Worm (Caenorhabditis elegans) whole organism, L1 larva: Measurements from ENCODE around the gene ntl-4.

ENCODE experiments used
- C16A3.4 ChIP-seq: fragments of 150-350 bp; optimal IDR thresholded peaks from 2 replicates; lab custom pipeline; 2014; ENCODE audit warnings: missing biosample characterization, missing genetic modification characterization
- C34B4.2 ChIP-seq: sonication (generic microtip); optimal IDR thresholded peaks from 2 replicates; lab custom pipeline; 2017; ENCODE audit warnings: mild to moderate bottlenecking, missing genetic modification characterization, missing compliant biosample characterization
- aha-1 ChIP-seq: fragments of 150-350 bp; optimal IDR thresholded peaks from 2 replicates; lab custom pipeline; 2014; ENCODE audit warnings: missing biosample characterization, missing genetic modification characterization
- alr-1 ChIP-seq: fragments of 200-800 bp; sonication (Bioruptor generic); optimal IDR thresholded peaks from 2 replicates; lab custom pipeline; 2018; ENCODE audit warnings: borderline replicate concordance, mild to moderate bottlenecking, missing genetic modification characterization, missing compliant biosample characterization
- ama-1 ChIP-seq: fragments of 150-350 bp; optimal IDR thresholded peaks from 2 replicates; lab custom pipeline; 2014
- blmp-1 ChIP-seq: fragments of 150-350 bp; optimal IDR thresholded peaks from 2 replicates; lab custom pipeline; 2014; ENCODE audit warnings: missing biosample characterization, missing genetic modification characterization
- ceh-8 ChIP-seq: fragments of 200-800 bp; sonication (Bioruptor generic); optimal IDR thresholded peaks from 2 replicates; lab custom pipeline; 2018; ENCODE audit warnings: mild to moderate bottlenecking, missing genetic modification characterization, moderate library complexity, missing compliant biosample characterization
- ceh-82 ChIP-seq, 3 experiments: fragments of 150-350 bp in 1 of 3; sonication (generic microtip) in 2 of 3; optimal IDR thresholded peaks; 2 replicates each; lab custom pipeline; 2014 to 2017; ENCODE audit warnings: missing biosample characterization in 3 of 3, missing genetic modification characterization in 3 of 3
- ceh-88 ChIP-seq: fragments of 200-800 bp; sonication (Bioruptor generic); IDR thresholded peaks from 2 replicates; pipeline ENCODE4 v1.3.6; 2022; ENCODE audit warnings: missing genetic modification characterization, missing compliant biosample characterization
- ceh-90 ChIP-seq: sonication (generic microtip); optimal IDR thresholded peaks from 2 replicates; lab custom pipeline; 2016; ENCODE audit warnings: missing genetic modification characterization, missing compliant biosample characterization
- ces-1 ChIP-seq: fragments of 150-350 bp; optimal IDR thresholded peaks from 2 replicates; lab custom pipeline; 2014; ENCODE audit warnings: missing biosample characterization, missing genetic modification reagents, missing genetic modification characterization
- dpl-1 ChIP-seq, 3 experiments: fragments of 150-350 bp in 2 of 3; sonication (generic microtip) in 1 of 3; optimal IDR thresholded peaks; 2 replicates each; lab custom pipeline; 2014 to 2017; ENCODE audit warnings: missing biosample characterization in 3 of 3, missing genetic modification characterization in 3 of 3, missing genetic modification reagents in 3 of 3
- egl-13 ChIP-seq: sonication (generic microtip); optimal IDR thresholded peaks from 2 replicates; lab custom pipeline; 2016; ENCODE audit warnings: missing genotype, missing genetic modification reagents, missing genetic modification characterization, missing compliant biosample characterization
- egl-27 ChIP-seq, 2 experiments: fragments of 150-350 bp in 1 of 2; sonication (generic microtip); optimal IDR thresholded peaks; 3 replicates each; lab custom pipeline; 2017 to 2018; ENCODE audit warnings: missing biosample characterization in 2 of 2, missing genetic modification characterization in 2 of 2, missing genetic modification reagents in 2 of 2
- elt-2 ChIP-seq: sonication (generic microtip); optimal IDR thresholded peaks from 2 replicates; lab custom pipeline; 2016; ENCODE audit warnings: missing genetic modification characterization, mild to moderate bottlenecking, inconsistent platforms, missing compliant biosample characterization, missing genetic modification reagents
- elt-3 ChIP-seq, 6 experiments: fragments of 150-350 bp in 1 of 6; sonication (generic microtip); optimal IDR thresholded peaks; 2 replicates each; lab custom pipeline; 2017 to 2018; ENCODE audit warnings: missing biosample characterization in 6 of 6, missing genetic modification characterization in 6 of 6, inconsistent platforms in 1 of 6
- ets-5 ChIP-seq: fragments of 200-800 bp; sonication (Bioruptor generic); IDR thresholded peaks from 2 replicates; pipeline ENCODE4 v1.3.6; 2022; ENCODE audit warnings: missing genetic modification characterization, missing compliant biosample characterization
- fkh-10 ChIP-seq: sonication (generic microtip); optimal IDR thresholded peaks from 2 replicates; lab custom pipeline; 2017; ENCODE audit warnings: missing biosample characterization, missing genetic modification reagents, missing genetic modification characterization
- fkh-8 ChIP-seq: sonication (generic microtip); optimal IDR thresholded peaks from 2 replicates; lab custom pipeline; 2016; ENCODE audit warnings: mild to moderate bottlenecking, missing genetic modification characterization, missing compliant biosample characterization
- hlh-17 ChIP-seq: fragments of 200-800 bp; sonication (Bioruptor generic); optimal IDR thresholded peaks from 2 replicates; lab custom pipeline; 2018; ENCODE audit warnings: missing genetic modification characterization, mild to moderate bottlenecking, missing compliant biosample characterization, moderate library complexity, borderline replicate concordance
- hpl-2 ChIP-seq: fragments of 150-350 bp; optimal IDR thresholded peaks from 2 replicates; lab custom pipeline; 2014; ENCODE audit warnings: missing biosample characterization, missing genetic modification reagents, missing genetic modification characterization
- irx-1 ChIP-seq: sonication (generic microtip); optimal IDR thresholded peaks from 2 replicates; lab custom pipeline; 2016; ENCODE audit warnings: missing genetic modification characterization, missing compliant biosample characterization
- jun-1 ChIP-seq: fragments of 150-350 bp; optimal IDR thresholded peaks from 2 replicates; lab custom pipeline; 2014; ENCODE audit warnings: missing biosample characterization, missing genetic modification reagents, missing genetic modification characterization
- lin-39 ChIP-seq: fragments of 150-350 bp; optimal IDR thresholded peaks from 2 replicates; lab custom pipeline; 2014; ENCODE audit warnings: missing biosample characterization, missing genetic modification reagents, missing genetic modification characterization
- mab-9 ChIP-seq: fragments of 200-800 bp; sonication (Bioruptor generic); IDR thresholded peaks from 2 replicates; pipeline ENCODE4 v1.3.6; 2022; ENCODE audit warnings: missing genetic modification reagents, missing genetic modification characterization, missing compliant biosample characterization
- mef-2 ChIP-seq: fragments of 150-350 bp; optimal IDR thresholded peaks from 2 replicates; lab custom pipeline; 2014; ENCODE audit warnings: missing biosample characterization, missing genetic modification characterization
- mep-1 ChIP-seq: fragments of 150-350 bp; optimal IDR thresholded peaks from 2 replicates; lab custom pipeline; 2014; ENCODE audit warnings: missing biosample characterization, missing genetic modification characterization
- nhr-11 ChIP-seq: fragments of 150-350 bp; optimal IDR thresholded peaks from 2 replicates; lab custom pipeline; 2014; ENCODE audit warnings: missing biosample characterization, missing genetic modification characterization
- nhr-19 ChIP-seq: fragments of 200-800 bp; sonication (Bioruptor generic); conservative IDR thresholded peaks from 2 replicates; pipeline ENCODE4 v1.3.6; 2022; ENCODE audit warnings: missing genetic modification characterization, missing compliant biosample characterization
- nhr-20 ChIP-seq: sonication (generic microtip); optimal IDR thresholded peaks from 2 replicates; lab custom pipeline; 2016; ENCODE audit warnings: mild to moderate bottlenecking, missing genetic modification characterization, missing compliant biosample characterization
- nhr-237 ChIP-seq: fragments of 150-350 bp; optimal IDR thresholded peaks from 2 replicates; lab custom pipeline; 2014; ENCODE audit warnings: missing biosample characterization, missing genetic modification characterization
- nhr-47 ChIP-seq: sonication (generic microtip); optimal IDR thresholded peaks from 2 replicates; lab custom pipeline; 2016; ENCODE audit warnings: mild to moderate bottlenecking, missing genetic modification characterization, moderate library complexity, missing compliant biosample characterization
- nhr-76 ChIP-seq: sonication (generic microtip); optimal IDR thresholded peaks from 2 replicates; lab custom pipeline; 2017; ENCODE audit warnings: missing biosample characterization, missing genetic modification characterization
- nhr-84 ChIP-seq: sonication (generic microtip); optimal IDR thresholded peaks from 2 replicates; lab custom pipeline; 2017; ENCODE audit warnings: missing biosample characterization, missing genetic modification characterization
- nhr-85 ChIP-seq: sonication (generic microtip); peaks from one replicate; lab custom pipeline; 2016; ENCODE audit warnings: missing genetic modification characterization, inconsistent platforms, missing compliant biosample characterization
- nhr-90 ChIP-seq: sonication (generic microtip); optimal IDR thresholded peaks from 2 replicates; lab custom pipeline; 2016; ENCODE audit warnings: mild to moderate bottlenecking, missing genetic modification characterization, missing compliant biosample characterization; ENCODE audit not compliant: poor library complexity
- pax-3 ChIP-seq: fragments of 200-800 bp; sonication (Bioruptor generic); optimal IDR thresholded peaks from 2 replicates; lab custom pipeline; 2018; ENCODE audit warnings: mild to moderate bottlenecking, missing genetic modification characterization, moderate library complexity, missing compliant biosample characterization
- pqm-1 ChIP-seq: sonication (generic microtip); optimal IDR thresholded peaks from 3 replicates; lab custom pipeline; 2017; ENCODE audit warnings: missing biosample characterization, missing genetic modification characterization
- rnt-1 ChIP-seq: sonication (generic microtip); optimal IDR thresholded peaks from 2 replicates; lab custom pipeline; 2016; ENCODE audit warnings: mild to moderate bottlenecking, missing genetic modification characterization, moderate library complexity, missing compliant biosample characterization
- snu-23 ChIP-seq: sonication (generic microtip); optimal IDR thresholded peaks from 2 replicates; lab custom pipeline; 2016; ENCODE audit warnings: missing genetic modification characterization, missing compliant biosample characterization
- sox-4 ChIP-seq: sonication (generic microtip); optimal IDR thresholded peaks from 2 replicates; lab custom pipeline; 2016; ENCODE audit warnings: missing genetic modification characterization, missing compliant biosample characterization
- sup-37 ChIP-seq: fragments of 200-800 bp; sonication (Bioruptor generic); optimal IDR thresholded peaks from 2 replicates; lab custom pipeline; 2018; ENCODE audit warnings: mild to moderate bottlenecking, missing genetic modification characterization, missing compliant biosample characterization
- swsn-7 ChIP-seq: sonication (generic microtip); optimal IDR thresholded peaks from 2 replicates; lab custom pipeline; 2016; ENCODE audit warnings: missing genetic modification characterization, missing compliant biosample characterization
- tbx-2 ChIP-seq: sonication (generic microtip); optimal IDR thresholded peaks from 2 replicates; lab custom pipeline; 2016; ENCODE audit warnings: missing genetic modification characterization, missing compliant biosample characterization
- unc-130 ChIP-seq: fragments of 150-350 bp; optimal IDR thresholded peaks from 2 replicates; lab custom pipeline; 2017; ENCODE audit warnings: missing biosample characterization, missing genetic modification characterization, inconsistent platforms
- unc-30 ChIP-seq: sonication (generic microtip); optimal IDR thresholded peaks from 2 replicates; lab custom pipeline; 2017; ENCODE audit warnings: missing biosample characterization, missing genetic modification characterization
- unc-62 ChIP-seq: fragments of 150-350 bp; optimal IDR thresholded peaks from 2 replicates; lab custom pipeline; 2014; ENCODE audit warnings: missing biosample characterization, missing genetic modification reagents, missing genetic modification characterization
- unc-86 ChIP-seq: sonication (generic microtip); optimal IDR thresholded peaks from 2 replicates; lab custom pipeline; 2016; ENCODE audit warnings: missing genetic modification characterization, missing compliant biosample characterization
- unc-98 ChIP-seq: fragments of 200-800 bp; sonication (Bioruptor generic); IDR thresholded peaks from 2 replicates; pipeline ENCODE4 v1.3.6; 2022; ENCODE audit warnings: missing genetic modification characterization, missing compliant biosample characterization
- vab-15 ChIP-seq: sonication (generic microtip); optimal IDR thresholded peaks from 2 replicates; lab custom pipeline; 2017; ENCODE audit warnings: missing genotype, mild to moderate bottlenecking, missing genetic modification characterization, missing compliant biosample characterization
- xbp-1 ChIP-seq: sonication (generic microtip); optimal IDR thresholded peaks from 2 replicates; lab custom pipeline; 2016; ENCODE audit warnings: missing genetic modification characterization, missing compliant biosample characterization
- zag-1 ChIP-seq: fragments of 150-350 bp; optimal IDR thresholded peaks from 2 replicates; lab custom pipeline; 2014; ENCODE audit warnings: missing biosample characterization, missing genetic modification characterization
- ztf-11 ChIP-seq, 2 experiments: sonication (generic microtip); optimal IDR thresholded peaks; 2 replicates each; lab custom pipeline; 2016 to 2017; ENCODE audit warnings: missing genetic modification characterization in 2 of 2, missing biosample characterization in 1 of 2, missing compliant biosample characterization in 1 of 2

The ntl-4 gene

DNA sequence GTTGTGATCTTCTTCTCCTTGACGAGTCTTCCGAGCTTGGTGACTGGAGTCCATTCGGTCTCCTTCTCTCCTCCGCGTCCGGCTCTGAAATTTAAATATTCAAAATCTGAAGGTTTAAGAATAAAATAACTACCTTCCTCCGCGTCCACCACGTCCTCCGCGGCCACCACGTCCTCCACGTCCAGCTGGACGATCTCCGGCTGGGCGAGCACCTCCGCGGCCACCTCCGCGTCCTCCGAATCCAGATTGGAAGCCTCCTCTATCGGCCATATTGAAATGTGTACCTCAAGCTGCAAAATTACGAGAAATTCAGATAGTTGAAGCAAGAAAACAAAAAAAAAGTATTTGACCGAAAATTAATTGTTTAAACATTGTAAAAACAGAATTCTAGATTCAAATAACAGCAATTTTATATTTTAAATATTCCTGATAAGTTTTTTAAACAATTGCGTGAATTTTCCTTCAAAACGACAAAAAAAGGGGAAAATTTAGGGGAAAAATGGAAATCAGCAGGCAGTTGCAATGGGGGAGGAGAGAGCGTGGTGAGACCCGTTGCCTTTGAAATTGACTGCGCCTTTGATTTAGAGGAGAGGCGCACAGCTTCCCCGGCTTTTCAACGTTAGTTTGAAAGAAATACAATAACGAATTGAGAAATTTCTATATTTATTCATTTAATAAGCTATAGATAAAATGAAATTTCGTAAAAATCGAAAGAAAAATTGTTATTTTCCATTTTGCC lies 15.9 kb downstream of the ntl-4 start, which contains the start of gene rps-2 (continued):
- peak; percentile 33 for TF ChIP-seq C16A3.4 (tag; lab: Kevin White, UChicago)
- no peak for TF ChIP-seq nhr-85 (tag; lab: Kevin White, UChicago)
- TF ChIP-seq fkh-10 (GFP tag; lab: Kevin White, UChicago) = no peak
- TF ChIP-seq pax-3 = no peak
- peak; percentile 33 for TF ChIP-seq mep-1 (tag; lab: Kevin White, UChicago)
- TF ChIP-seq nhr-47 (tag; lab: Kevin White, UChicago) = peak; percentile 8
- TF ChIP-seq rnt-1 (tag; lab: Kevin White, UChicago) = peak; percentile 34
- TF ChIP-seq sup-37 (GFP tag; lab: Kevin White, UChicago) = no peak
- no peak for TF ChIP-seq mab-9 (GFP tag; lab: Robert Waterston, UW)
- TF ChIP-seq blmp-1 (tag; lab: Kevin White, UChicago) = peak; percentile 48
- TF ChIP-seq nhr-20 (tag; lab: Kevin White, UChicago) = no peak
- no peak for TF ChIP-seq elt-2
- TF ChIP-seq mef-2 (tag; lab: Kevin White, UChicago) = no peak
- no peak for TF ChIP-seq tbx-2 (tag; lab: Kevin White, UChicago)
- no peak for TF ChIP-seq zag-1 (tag; lab: Kevin White, UChicago)
- TF ChIP-seq ceh-8 = no peak
- TF ChIP-seq sox-4 (tag; lab: Kevin White, UChicago) = no peak
- TF ChIP-seq hpl-2 (GFP tag; lab: Kevin White, UChicago) = no peak
- TF ChIP-seq swsn-7 (tag; lab: Kevin White, UChicago) = no peak
- TF ChIP-seq unc-30 (tag; lab: Kevin White, UChicago) = no peak
- TF ChIP-seq ztf-11 (tag; optimal IDR thresholded peaks at IDR 0.05; lab: Kevin White, UChicago) = no peak
- TF ChIP-seq elt-3 (tag; optimal IDR thresholded peaks at IDR 0.05; lab: Kevin White, UChicago) = no peak
- TF ChIP-seq alr-1 = no peak
- TF ChIP-seq fkh-8 = no peak
- TF ChIP-seq xbp-1 (tag; lab: Kevin White, UChicago) = peak; percentile 15
- TF ChIP-seq vab-15 (tag; lab: Kevin White, UChicago) = no peak
- no peak for TF ChIP-seq irx-1 (tag; lab: Kevin White, UChicago)
- 0 out of 2 replicates have a peak, but pooled peaks have one; percentile 3 for TF ChIP-seq nhr-19 (GFP tag; lab: Robert Waterston, UW)
- TF ChIP-seq nhr-76 (tag; lab: Kevin White, UChicago) = no peak
- TF ChIP-seq lin-39 = peak; percentile 3
- TF ChIP-seq ceh-82 (tag; optimal IDR thresholded peaks at IDR 0.05; lab: Kevin White, UChicago) = no peak
- no peak for TF ChIP-seq jun-1 (tag; lab: Kevin White, UChicago)
- no peak for TF ChIP-seq ets-5 (GFP tag; lab: Robert Waterston, UW)
- no peak for TF ChIP-seq unc-86 (tag; lab: Kevin White, UChicago)
- no peak for TF ChIP-seq ces-1 (GFP tag; lab: Kevin White, UChicago)
- TF ChIP-seq nhr-84 (tag; lab: Kevin White, UChicago) = no peak
- TF ChIP-seq nhr-90 = no peak
- no peak for TF ChIP-seq ama-1 (lab: Kevin White, UChicago)
- TF ChIP-seq pqm-1 (tag; lab: Kevin White, UChicago) = no peak
- TF ChIP-seq nhr-11 (tag; lab: Kevin White, UChicago) = no peak
- no peak for TF ChIP-seq hlh-17 (GFP tag; lab: Kevin White, UChicago)
- no peak for TF ChIP-seq ceh-90
- TF ChIP-seq unc-130 (tag; lab: Kevin White, UChicago) = no peak
- TF ChIP-seq egl-27 (tag; optimal IDR thresholded peaks at IDR 0.05; lab: Kevin White, UChicago) = no peak
- no peak for TF ChIP-seq nhr-237 (tag; lab: Kevin White, UChicago)
- TF ChIP-seq dpl-1 (GFP tag; optimal IDR thresholded peaks at IDR 0.05; lab: Kevin White, UChicago) = peak in 2 of 3 experiments; percentile 29 to 53
- TF ChIP-seq egl-13 (tag; lab: Kevin White, UChicago) = no peak
- no peak for TF ChIP-seq C34B4.2
- no peak for TF ChIP-seq unc-98
- TF ChIP-seq unc-62 (GFP tag; lab: Kevin White, UChicago) = no peak
- TF ChIP-seq aha-1 (tag; lab: Kevin White, UChicago) = no peak
- TF ChIP-seq ceh-88 (GFP tag; lab: Robert Waterston, UW) = no peak
- TF ChIP-seq snu-23 (GFP tag; lab: Kevin White, UChicago) = no peak
